Worm (Caenorhabditis elegans) whole organism, L2 larva: ENCODE results near the gene F16H6.8.

Experiments
- C34F6.9 ChIP-seq: fragments of 150-350 bp; optimal IDR thresholded peaks from 2 replicates; lab custom pipeline; 2014; ENCODE audit warnings: missing biosample characterization, missing genetic modification characterization
- R02D3.7 ChIP-seq: fragments of 150-350 bp; optimal IDR thresholded peaks from 2 replicates; lab custom pipeline; 2014; ENCODE audit warnings: missing biosample characterization, missing genetic modification characterization
- ZK546.5 ChIP-seq: sonication (generic microtip); optimal IDR thresholded peaks from 2 replicates; lab custom pipeline; 2017; ENCODE audit warnings: missing biosample characterization, missing genetic modification characterization
- alr-1 ChIP-seq: fragments of 150-350 bp; optimal IDR thresholded peaks from 2 replicates; lab custom pipeline; 2014; ENCODE audit warnings: missing biosample characterization, missing genetic modification characterization
- ama-1 ChIP-seq: fragments of 150-350 bp; optimal IDR thresholded peaks from 2 replicates; lab custom pipeline; 2018; ENCODE audit warnings: inconsistent platforms
- ceh-16 ChIP-seq: fragments of 150-350 bp; optimal IDR thresholded peaks from 2 replicates; lab custom pipeline; 2014; ENCODE audit warnings: missing biosample characterization, missing genetic modification characterization
- ceh-82 ChIP-seq: fragments of 150-350 bp; optimal IDR thresholded peaks from 2 replicates; lab custom pipeline; 2014; ENCODE audit warnings: missing biosample characterization, missing genetic modification characterization
- crh-2 ChIP-seq: sonication (generic microtip); optimal IDR thresholded peaks from 2 replicates; lab custom pipeline; 2017; ENCODE audit warnings: missing biosample characterization, missing genetic modification characterization
- dmd-4 ChIP-seq: sonication (generic microtip); optimal IDR thresholded peaks from 2 replicates; lab custom pipeline; 2017; ENCODE audit warnings: missing biosample characterization, missing genetic modification characterization
- egl-27 ChIP-seq: sonication (generic microtip); optimal IDR thresholded peaks from 3 replicates; lab custom pipeline; 2017; ENCODE audit warnings: missing biosample characterization, missing genetic modification reagents, missing genetic modification characterization
- fos-1 ChIP-seq: fragments of 150-350 bp; optimal IDR thresholded peaks from 2 replicates; lab custom pipeline; 2014; ENCODE audit warnings: missing biosample characterization, missing genetic modification characterization
- gmeb-1 ChIP-seq: fragments of 150-350 bp; optimal IDR thresholded peaks from 2 replicates; lab custom pipeline; 2014; ENCODE audit warnings: missing biosample characterization, missing genetic modification characterization
- lin-11 ChIP-seq: fragments of 150-350 bp; sonication (generic microtip); optimal IDR thresholded peaks from 2 replicates; lab custom pipeline; 2014; ENCODE audit warnings: missing biosample characterization, missing genetic modification characterization, inconsistent platforms, mixed read lengths
- lsy-2 ChIP-seq, 2 experiments: fragments of 150-350 bp in 1 of 2; sonication (generic microtip) in 1 of 2; optimal IDR thresholded peaks; 2 replicates each; lab custom pipeline; 2014 to 2017; ENCODE audit warnings: missing biosample characterization in 2 of 2, missing genetic modification characterization in 2 of 2
- mab-5 ChIP-seq: fragments of 150-350 bp; optimal IDR thresholded peaks from 2 replicates; lab custom pipeline; 2014; ENCODE audit warnings: missing biosample characterization, missing genetic modification characterization
- mbf-1 ChIP-seq: sonication (generic microtip); optimal IDR thresholded peaks from 2 replicates; lab custom pipeline; 2017; ENCODE audit warnings: missing biosample characterization, missing genetic modification characterization
- nhr-10 ChIP-seq: sonication (generic microtip); optimal IDR thresholded peaks from 2 replicates; lab custom pipeline; 2017; ENCODE audit warnings: missing biosample characterization, missing genetic modification characterization
- nhr-11 ChIP-seq: fragments of 150-350 bp; optimal IDR thresholded peaks from 2 replicates; lab custom pipeline; 2014; ENCODE audit warnings: missing biosample characterization, missing genetic modification characterization
- nhr-12 ChIP-seq: fragments of 150-350 bp; optimal IDR thresholded peaks from 2 replicates; lab custom pipeline; 2014; ENCODE audit warnings: missing biosample characterization, missing genetic modification characterization
- nhr-25 ChIP-seq: fragments of 150-350 bp; sonication (generic microtip); optimal IDR thresholded peaks from 3 replicates; lab custom pipeline; 2014; ENCODE audit warnings: missing biosample characterization, missing genetic modification characterization
- nhr-6 ChIP-seq: fragments of 150-350 bp; optimal IDR thresholded peaks from 2 replicates; lab custom pipeline; 2014; ENCODE audit warnings: missing biosample characterization, missing genetic modification characterization
- sem-4 ChIP-seq: fragments of 150-350 bp; optimal IDR thresholded peaks from 2 replicates; lab custom pipeline; 2014; ENCODE audit warnings: missing biosample characterization, missing genetic modification reagents, missing genetic modification characterization
- skn-1 ChIP-seq: sonication (generic microtip); optimal IDR thresholded peaks from 2 replicates; lab custom pipeline; 2017; ENCODE audit warnings: missing biosample characterization, missing genetic modification characterization
- sma-9 ChIP-seq, 2 experiments: fragments of 150-350 bp in 1 of 2; sonication (generic microtip) in 1 of 2; optimal IDR thresholded peaks; 2 replicates each; lab custom pipeline; 2014 to 2016; ENCODE audit warnings: missing genetic modification characterization in 2 of 2, mild to moderate bottlenecking in 1 of 2, missing biosample characterization in 1 of 2, missing compliant biosample characterization in 1 of 2, missing genetic modification reagents in 1 of 2, moderate library complexity in 1 of 2
- snpc-4 ChIP-seq: fragments of 150-350 bp; optimal IDR thresholded peaks from 2 replicates; lab custom pipeline; 2014; ENCODE audit warnings: missing biosample characterization, missing genetic modification characterization
- unc-39 ChIP-seq: fragments of 150-350 bp; optimal IDR thresholded peaks from 2 replicates; lab custom pipeline; 2014; ENCODE audit warnings: missing biosample characterization, missing genetic modification characterization
- unc-55 ChIP-seq: fragments of 150-350 bp; sonication (generic microtip); optimal IDR thresholded peaks from 3 replicates; lab custom pipeline; 2014; ENCODE audit warnings: missing biosample characterization, missing genetic modification reagents, missing genetic modification characterization
- unc-62 ChIP-seq: fragments of 150-350 bp; optimal IDR thresholded peaks from 2 replicates; lab custom pipeline; 2014; ENCODE audit warnings: missing biosample characterization, missing genetic modification reagents, missing genetic modification characterization
- zag-1 ChIP-seq: fragments of 150-350 bp; optimal IDR thresholded peaks from 2 replicates; lab custom pipeline; 2014; ENCODE audit warnings: missing biosample characterization, missing genetic modification characterization
- ztf-1 ChIP-seq: fragments of 200-800 bp; sonication (Bioruptor generic); conservative IDR thresholded peaks from 2 replicates; pipeline ENCODE4 v1.3.6; 2022; ENCODE audit warnings: missing genetic modification characterization, missing compliant biosample characterization
- ztf-11 ChIP-seq: sonication (generic microtip); optimal IDR thresholded peaks from 2 replicates; lab custom pipeline; 2017; ENCODE audit warnings: missing biosample characterization, missing genetic modification characterization
- ztf-4 ChIP-seq: fragments of 150-350 bp; optimal IDR thresholded peaks from 2 replicates; lab custom pipeline; 2014; ENCODE audit warnings: missing biosample characterization, missing genetic modification characterization

Gene F16H6.8

DNA sequence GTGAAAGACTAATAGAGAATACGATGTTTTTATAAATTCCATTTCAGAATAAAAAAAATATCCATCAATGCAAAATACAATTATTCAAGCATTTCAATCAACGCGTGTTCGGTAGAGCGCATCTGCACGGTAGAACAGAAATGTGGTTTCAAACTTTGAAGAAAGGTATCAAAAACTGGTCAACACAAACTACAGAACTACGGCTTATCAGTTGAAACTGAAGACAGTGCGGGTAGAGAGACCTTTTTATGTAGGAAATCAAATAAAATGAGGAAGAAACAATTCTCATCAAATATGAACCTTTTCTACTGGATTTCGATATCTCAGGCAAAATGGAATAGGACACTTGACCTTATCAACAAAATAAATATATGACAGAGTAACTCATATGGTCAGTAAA lies 28.3 kb upstream of the F16H6.8 start:
- TF ChIP-seq ama-1 (no peak), fos-1 (tag; lab: Kevin White, UChicago) (peak; percentile 22)

DNA sequence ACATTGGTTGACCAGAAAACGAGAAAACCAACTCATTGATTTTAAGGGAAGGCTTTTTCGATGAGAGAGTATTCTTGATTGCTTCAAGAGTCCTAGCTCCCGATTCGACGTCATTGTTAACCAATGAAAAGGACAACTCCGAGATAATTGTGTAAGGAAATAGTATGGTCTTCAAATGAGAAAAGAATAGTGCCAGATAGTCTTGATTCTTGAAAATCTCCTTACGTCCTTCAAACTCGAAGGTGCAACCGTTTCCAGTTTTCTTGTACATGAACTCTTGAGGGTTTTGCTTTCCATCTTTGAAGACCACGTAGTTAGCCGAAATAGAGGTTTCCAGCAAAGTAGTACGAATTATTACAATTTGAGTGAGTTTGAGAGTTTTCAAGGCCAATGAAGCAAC lies 27.2 kb upstream of the F16H6.8 start:
- no peak for TF ChIP-seq snpc-4
- no peak for TF ChIP-seq nhr-11 (tag; lab: Kevin White, UChicago)
- TF ChIP-seq nhr-12: no peak
- no peak for TF ChIP-seq crh-2 (tag; lab: Kevin White, UChicago)
- no peak for TF ChIP-seq nhr-6 (tag; lab: Kevin White, UChicago)
- no peak for TF ChIP-seq nhr-25
- no peak for TF ChIP-seq mab-5 (tag; lab: Kevin White, UChicago)
- TF ChIP-seq, all 48 proteins: peak for 0

DNA sequence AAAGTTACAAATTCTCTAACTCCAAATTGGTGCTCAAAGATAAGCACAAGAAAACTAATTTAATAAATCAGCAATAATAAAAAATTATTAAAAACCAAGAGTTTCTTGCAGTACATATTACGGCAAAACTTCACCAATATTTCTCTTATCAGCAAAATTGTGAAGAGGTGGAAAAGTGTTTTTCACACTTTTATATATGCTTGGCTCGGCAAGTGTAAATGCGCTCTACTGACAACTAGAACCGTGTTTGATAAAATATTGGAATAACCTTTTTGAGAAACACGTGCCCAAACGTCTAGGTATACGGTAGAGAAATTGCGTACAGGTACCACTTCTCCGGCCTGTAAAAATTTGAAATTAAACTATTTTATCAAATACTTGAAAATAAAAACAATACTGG lies 25.3 kb upstream of the F16H6.8 start, which contains the start of gene R10E8.8:
TSS of gene R10E8.8 (minus strand) at position 343 of the 400 bp plus-strand sequence.
- TF ChIP-seq R02D3.7 (tag; lab: Kevin White, UChicago) (no peak), fos-1 (tag; lab: Kevin White, UChicago) (peak; percentile 27), crh-2 (tag; lab: Kevin White, UChicago) (peak; percentile 35), ztf-1 (GFP tag; lab: Robert Waterston, UW) (no peak), lin-11 (tag; lab: Kevin White, UChicago) (no peak), lsy-2 (tag; optimal IDR thresholded peaks at IDR 0.05; lab: Kevin White, UChicago) (no peak), gmeb-1 (tag; lab: Kevin White, UChicago) (peak; percentile 18), unc-55 (GFP tag; lab: Kevin White, UChicago) (no peak)

DNA sequence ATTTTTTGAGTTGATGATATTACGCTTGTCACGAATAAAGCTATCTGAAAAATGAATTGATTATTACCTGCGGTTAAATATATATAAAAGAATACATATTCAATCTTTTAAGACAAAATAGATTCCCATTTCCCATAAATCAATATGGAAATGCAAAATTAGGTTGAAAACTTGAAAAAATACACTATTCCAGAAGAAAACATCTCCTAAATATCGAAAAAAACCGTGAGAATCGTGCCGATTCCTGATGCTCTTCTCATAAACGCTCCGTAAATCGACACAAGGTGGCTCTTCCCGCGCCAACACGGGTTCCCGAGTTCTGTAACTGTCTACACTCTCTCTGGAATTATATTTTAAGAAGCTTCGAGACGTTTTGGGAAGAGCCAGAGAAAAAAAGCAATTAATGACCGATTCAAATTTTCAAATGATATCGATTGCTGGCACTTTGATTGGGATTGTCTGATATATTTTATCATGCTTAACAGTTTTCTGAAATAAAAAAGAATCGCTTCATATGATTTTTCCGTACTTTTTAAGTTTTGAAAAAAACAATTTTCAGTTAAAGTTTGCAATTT lies 20.7 kb upstream of the F16H6.8 start, which contains the start of gene R10E8.3:
TSS of gene R10E8.3 (minus strand) at position 51 of the 575 bp plus-strand sequence.
- TF ChIP-seq ama-1: no peak
- TF ChIP-seq C34F6.9 (tag; lab: Kevin White, UChicago): no peak
- TF ChIP-seq crh-2 (tag; lab: Kevin White, UChicago): no peak
- no peak for TF ChIP-seq unc-55 (GFP tag; lab: Kevin White, UChicago)
- no peak for TF ChIP-seq sem-4
- TF ChIP-seq ceh-82 (tag; lab: Kevin White, UChicago): no peak
- no peak for TF ChIP-seq unc-39 (tag; lab: Kevin White, UChicago)
- TF ChIP-seq mab-5 (tag; lab: Kevin White, UChicago): no peak
- TF ChIP-seq unc-62 (GFP tag; lab: Kevin White, UChicago): no peak
- TF ChIP-seq skn-1 (tag; lab: Kevin White, UChicago): no peak
- TF ChIP-seq egl-27 (tag; lab: Kevin White, UChicago): no peak
- TF ChIP-seq lsy-2 (tag; optimal IDR thresholded peaks at IDR 0.05; lab: Kevin White, UChicago): no peak
- no peak for TF ChIP-seq nhr-6 (tag; lab: Kevin White, UChicago)
- no peak for TF ChIP-seq lin-11 (tag; lab: Kevin White, UChicago)
- no peak for TF ChIP-seq ceh-16 (tag; lab: Kevin White, UChicago)
- no peak for TF ChIP-seq ztf-11 (tag; lab: Kevin White, UChicago)
- no peak for TF ChIP-seq gmeb-1 (tag; lab: Kevin White, UChicago)

DNA sequence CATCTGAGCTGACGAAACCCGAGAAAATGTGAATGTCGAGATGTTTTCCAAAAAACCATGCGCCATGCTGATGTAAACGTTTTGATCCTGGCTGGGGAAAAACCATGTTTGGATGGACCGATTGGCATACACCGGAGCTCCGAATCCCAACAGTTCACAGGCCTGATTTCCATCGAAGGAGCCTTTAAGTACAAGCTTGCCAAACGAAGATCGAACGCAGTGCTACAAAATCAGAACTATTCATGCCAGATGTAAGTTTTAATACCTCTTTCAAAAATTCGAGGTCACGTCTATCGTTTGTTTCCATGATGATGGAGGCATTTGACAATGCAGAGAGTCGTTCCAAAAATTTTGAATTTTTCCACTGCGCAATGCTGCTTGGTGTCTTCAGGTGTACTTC lies 19.7 kb upstream of the F16H6.8 start:
- TF ChIP-seq dmd-4 (tag; lab: Kevin White, UChicago) (no peak), alr-1 (tag; lab: Kevin White, UChicago) (no peak), C34F6.9 (tag; lab: Kevin White, UChicago) (no peak), lsy-2 (tag; optimal IDR thresholded peaks at IDR 0.05; lab: Kevin White, UChicago) (no peak), zag-1 (tag; lab: Kevin White, UChicago) (no peak), unc-55 (GFP tag; lab: Kevin White, UChicago) (no peak), ztf-4 (tag; lab: Kevin White, UChicago) (no peak), fos-1 (tag; lab: Kevin White, UChicago) (no peak), ZK546.5 (tag; lab: Kevin White, UChicago) (no peak), ceh-16 (tag; lab: Kevin White, UChicago) (no peak), sma-9 (GFP tag; optimal IDR thresholded peaks at IDR 0.05; lab: Kevin White, UChicago) (no peak), sma-9 (tag; optimal IDR thresholded peaks at IDR 0.05; lab: Kevin White, UChicago) (no peak), mbf-1 (no peak), ztf-11 (tag; lab: Kevin White, UChicago) (no peak), nhr-11 (tag; lab: Kevin White, UChicago) (no peak), nhr-10 (tag; lab: Kevin White, UChicago) (no peak)
- TF ChIP-seq, all 48 proteins: peak for 0
